Worm (Caenorhabditis elegans) whole organism, midembryonic: Measurements from ENCODE around the gene lbp-2.

Experiments used
- T22C8.4 ChIP-seq: fragments of 200-800 bp; sonication (Bioruptor generic); IDR thresholded peaks from 2 replicates; pipeline ENCODE4 v1.3.6; 2022; ENCODE audit warnings: missing genetic modification characterization, missing compliant biosample characterization
- klf-2 ChIP-seq: fragments of 200-800 bp; sonication (Bioruptor generic); conservative IDR thresholded peaks from 2 replicates; pipeline ENCODE4 v1.3.6; 2022; ENCODE audit warnings: missing genetic modification reagents, missing genetic modification characterization, missing compliant biosample characterization
- ref-1 ChIP-seq: fragments of 200-800 bp; sonication (Bioruptor generic); conservative IDR thresholded peaks from 2 replicates; pipeline ENCODE4 v1.3.6; 2022; ENCODE audit warnings: missing genetic modification reagents, missing genetic modification characterization, missing compliant biosample characterization
- tab-1 ChIP-seq: fragments of 200-800 bp; sonication (Bioruptor generic); IDR thresholded peaks from 2 replicates; pipeline ENCODE4 v1.3.6; 2022; ENCODE audit warnings: missing genetic modification characterization, missing compliant biosample characterization
- ztf-29 ChIP-seq: fragments of 200-800 bp; sonication (Bioruptor generic); IDR thresholded peaks from 2 replicates; pipeline ENCODE4 v1.3.6; 2022; ENCODE audit warnings: missing genetic modification reagents, missing genetic modification characterization, missing compliant biosample characterization

- TF ChIP-seq tab-1 (GFP tag; lab: Robert Waterston, UW): no peak
- no peak for TF ChIP-seq T22C8.4 (GFP tag; lab: Robert Waterston, UW)
- TF ChIP-seq ztf-29 (GFP tag; lab: Robert Waterston, UW): no peak
- TF ChIP-seq klf-2 (GFP tag; lab: Robert Waterston, UW): no peak
- TF ChIP-seq ref-1 (GFP tag; lab: Robert Waterston, UW): no peak
These were observed 46.3 kb downstream of the lbp-2 start for ce11 chrX:3306594-3307296.
